Worm (Caenorhabditis elegans) whole organism, L3 larva: ENCODE data around the gene F56A11.5.

Source experiments
- ZK546.5 ChIP-seq: sonication (generic microtip); optimal IDR thresholded peaks from 2 replicates; lab custom pipeline; 2017; ENCODE audit warnings: missing biosample characterization, missing genetic modification characterization
- aly-2 ChIP-seq: fragments of 150-350 bp; optimal IDR thresholded peaks from 2 replicates; lab custom pipeline; 2014; ENCODE audit warnings: missing biosample characterization, missing genetic modification characterization
- ama-1 ChIP-seq: fragments of 150-350 bp; optimal IDR thresholded peaks from 2 replicates; lab custom pipeline; 2018
- ceh-28 ChIP-seq: fragments of 150-350 bp; optimal IDR thresholded peaks from 2 replicates; lab custom pipeline; 2014; ENCODE audit warnings: missing biosample characterization, missing genetic modification reagents, missing genetic modification characterization
- ceh-82 ChIP-seq: fragments of 150-350 bp; optimal IDR thresholded peaks from 2 replicates; lab custom pipeline; 2014; ENCODE audit warnings: missing biosample characterization, missing genetic modification characterization
- ceh-9 ChIP-seq: sonication (generic microtip); optimal IDR thresholded peaks from 2 replicates; lab custom pipeline; 2018; ENCODE audit warnings: missing biosample characterization, missing genetic modification characterization
- daf-12 ChIP-seq: fragments of 150-350 bp; optimal IDR thresholded peaks from 2 replicates; lab custom pipeline; 2014; ENCODE audit warnings: missing biosample characterization, missing genetic modification reagents, missing genetic modification characterization
- egl-27 ChIP-seq: sonication (generic microtip); optimal IDR thresholded peaks from 4 replicates; lab custom pipeline; 2017; ENCODE audit warnings: missing biosample characterization, missing genetic modification reagents, missing genetic modification characterization
- egl-5 ChIP-seq: fragments of 150-350 bp; optimal IDR thresholded peaks from 2 replicates; lab custom pipeline; 2017; ENCODE audit warnings: missing biosample characterization, missing genetic modification reagents, missing genetic modification characterization, inconsistent platforms
- elt-2 ChIP-seq: sonication (generic microtip); optimal IDR thresholded peaks from 2 replicates; lab custom pipeline; 2016; ENCODE audit warnings: missing genetic modification reagents, mild to moderate bottlenecking, missing genetic modification characterization, missing compliant biosample characterization
- elt-3 ChIP-seq, 3 experiments: fragments of 150-350 bp in 1 of 3; sonication (generic microtip) in 2 of 3; optimal IDR thresholded peaks; 2 replicates in 2 of 3; 4 replicates in 1 of 3; lab custom pipeline; 2014 to 2017; ENCODE audit warnings: missing biosample characterization in 3 of 3, missing genetic modification characterization in 3 of 3
- eor-1 ChIP-seq, 2 experiments: fragments of 150-350 bp; optimal IDR thresholded peaks; 2 replicates each; lab custom pipeline; 2014 to 2018; ENCODE audit warnings: missing biosample characterization in 2 of 2, missing genetic modification characterization in 2 of 2
- fkh-10 ChIP-seq: sonication (generic microtip); optimal IDR thresholded peaks from 2 replicates; lab custom pipeline; 2017; ENCODE audit warnings: missing biosample characterization, missing genetic modification reagents, missing genetic modification characterization
- fkh-2 ChIP-seq: fragments of 150-350 bp; optimal IDR thresholded peaks from 2 replicates; lab custom pipeline; 2014; ENCODE audit warnings: missing biosample characterization, missing genetic modification reagents, missing genetic modification characterization
- fos-1 ChIP-seq: fragments of 150-350 bp; optimal IDR thresholded peaks from 2 replicates; lab custom pipeline; 2014; ENCODE audit warnings: missing biosample characterization, missing genetic modification characterization
- hmg-11 ChIP-seq: sonication (generic microtip); optimal IDR thresholded peaks from 2 replicates; lab custom pipeline; 2016; ENCODE audit warnings: missing genetic modification characterization, missing compliant biosample characterization
- jun-1 ChIP-seq: fragments of 150-350 bp; optimal IDR thresholded peaks from 2 replicates; lab custom pipeline; 2014; ENCODE audit warnings: missing biosample characterization, missing genetic modification reagents, missing genetic modification characterization
- lin-15B ChIP-seq: fragments of 150-350 bp; optimal IDR thresholded peaks from 2 replicates; lab custom pipeline; 2014; ENCODE audit warnings: missing biosample characterization, missing genetic modification characterization
- lin-39 ChIP-seq: fragments of 150-350 bp; optimal IDR thresholded peaks from 2 replicates; lab custom pipeline; 2018; ENCODE audit warnings: missing biosample characterization, missing genetic modification reagents, missing genetic modification characterization
- lsy-12 ChIP-seq: sonication (generic microtip); optimal IDR thresholded peaks from 2 replicates; lab custom pipeline; 2016; ENCODE audit warnings: mild to moderate bottlenecking, missing genetic modification characterization, missing compliant biosample characterization
- mdl-1 ChIP-seq: fragments of 150-350 bp; optimal IDR thresholded peaks from 2 replicates; lab custom pipeline; 2014; ENCODE audit warnings: missing biosample characterization, missing genetic modification characterization
- nfya-1 ChIP-seq: sonication (generic microtip); optimal IDR thresholded peaks from 2 replicates; lab custom pipeline; 2017; ENCODE audit warnings: missing genetic modification characterization, mild to moderate bottlenecking, missing compliant biosample characterization, antibody characterized with exemption, moderate library complexity; ENCODE audit not compliant: insufficient read depth
- nhr-11 ChIP-seq: fragments of 150-350 bp; optimal IDR thresholded peaks from 2 replicates; lab custom pipeline; 2014; ENCODE audit warnings: missing biosample characterization, missing genetic modification characterization
- nhr-23 ChIP-seq: fragments of 150-350 bp; optimal IDR thresholded peaks from 2 replicates; lab custom pipeline; 2014; ENCODE audit warnings: missing biosample characterization, missing genetic modification reagents, missing genetic modification characterization
- nhr-237 ChIP-seq: fragments of 150-350 bp; optimal IDR thresholded peaks from 2 replicates; lab custom pipeline; 2014; ENCODE audit warnings: missing biosample characterization, missing genetic modification characterization
- nhr-25 ChIP-seq: sonication (generic microtip); optimal IDR thresholded peaks from 2 replicates; lab custom pipeline; 2017; ENCODE audit warnings: missing biosample characterization, missing genetic modification characterization
- nhr-28 ChIP-seq: fragments of 150-350 bp; optimal IDR thresholded peaks from 2 replicates; lab custom pipeline; 2014; ENCODE audit warnings: missing biosample characterization, missing genetic modification characterization
- nhr-67 ChIP-seq: fragments of 150-350 bp; optimal IDR thresholded peaks from 2 replicates; lab custom pipeline; 2014; ENCODE audit warnings: missing biosample characterization, missing genetic modification characterization
- nhr-76 ChIP-seq: fragments of 150-350 bp; sonication (generic microtip); optimal IDR thresholded peaks from 5 replicates; lab custom pipeline; 2014; ENCODE audit warnings: missing biosample characterization, missing genetic modification characterization
- pha-4 ChIP-seq: fragments of 150-350 bp; optimal IDR thresholded peaks from 2 replicates; lab custom pipeline; 2014; ENCODE audit warnings: missing biosample characterization, missing genetic modification reagents, missing genetic modification characterization
- pqm-1 ChIP-seq: fragments of 150-350 bp; optimal IDR thresholded peaks from 2 replicates; lab custom pipeline; 2017; ENCODE audit warnings: missing biosample characterization, missing genetic modification characterization, inconsistent platforms
- skn-1 ChIP-seq: fragments of 150-350 bp; optimal IDR thresholded peaks from 2 replicates; lab custom pipeline; 2014; ENCODE audit warnings: missing biosample characterization, missing genetic modification characterization
- snpc-4 ChIP-seq: fragments of 150-350 bp; optimal IDR thresholded peaks from 2 replicates; lab custom pipeline; 2014; ENCODE audit warnings: missing biosample characterization, missing genetic modification characterization
- tbx-2 ChIP-seq: sonication (generic microtip); optimal IDR thresholded peaks from 2 replicates; lab custom pipeline; 2016; ENCODE audit warnings: mild to moderate bottlenecking, missing genetic modification characterization, missing compliant biosample characterization
- unc-39 ChIP-seq: sonication (generic microtip); optimal IDR thresholded peaks from 4 replicates; lab custom pipeline; 2017; ENCODE audit warnings: missing biosample characterization, missing genetic modification characterization
- unc-62 ChIP-seq: fragments of 150-350 bp; sonication (generic microtip); optimal IDR thresholded peaks from 4 replicates; lab custom pipeline; 2014; ENCODE audit warnings: missing biosample characterization, missing genetic modification reagents, missing genetic modification characterization

The F56A11.5 gene

DNA sequence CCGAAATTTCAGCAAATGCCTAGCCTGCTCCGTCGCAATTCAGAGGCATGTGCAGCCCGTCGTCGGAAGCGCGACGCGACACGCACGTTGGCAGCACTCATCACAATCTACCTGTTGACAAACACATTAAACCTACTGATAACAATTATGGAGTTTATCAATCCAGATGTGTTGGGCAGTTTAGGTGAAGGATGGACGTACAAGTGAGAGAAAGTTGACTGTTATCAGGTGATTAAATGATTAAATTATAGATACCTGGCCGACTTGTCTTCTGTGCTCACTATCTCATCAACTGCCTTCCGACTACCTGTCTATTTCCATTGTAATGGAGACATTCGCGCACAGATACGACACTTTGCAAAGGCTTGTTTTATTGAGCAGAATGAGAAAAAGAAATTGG is 18.7 kb downstream of the F56A11.5 start:
- TF ChIP-seq pqm-1 (tag; lab: Kevin White, UChicago) (peak; percentile 82), elt-3 (tag; optimal IDR thresholded peaks at IDR 0.05; lab: Kevin White, UChicago) (no peak), egl-27 (tag; lab: Kevin White, UChicago) (no peak), eor-1 (tag; optimal IDR thresholded peaks at IDR 0.05; lab: Kevin White, UChicago) (no peak), nhr-23 (tag; lab: Kevin White, UChicago) (no peak), lsy-12 (tag; lab: Kevin White, UChicago) (no peak), fos-1 (tag; lab: Kevin White, UChicago) (no peak), snpc-4 (tag; lab: Kevin White, UChicago) (no peak), unc-39 (tag; lab: Kevin White, UChicago) (no peak), elt-2 (peak; percentile 84)
- TF ChIP-seq, all 47 proteins: peak for 2

DNA sequence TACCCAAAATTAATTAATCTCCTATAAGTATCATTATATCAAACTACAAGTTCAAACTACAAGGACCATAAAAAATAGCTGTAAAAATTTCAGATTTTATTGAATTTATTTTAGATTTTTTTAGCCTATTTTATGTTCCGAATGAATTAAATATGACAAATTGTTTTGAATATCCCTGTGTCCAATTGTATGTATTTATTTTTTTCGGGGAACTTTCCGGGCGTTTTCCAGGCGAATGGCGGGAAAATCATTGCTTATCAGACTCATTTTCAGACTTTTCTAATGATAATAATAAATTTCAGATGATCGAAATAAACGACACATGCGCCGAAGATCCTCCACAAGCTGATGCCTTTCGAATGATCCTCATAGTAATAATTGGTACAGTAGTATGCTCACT is 22.6 kb downstream of the F56A11.5 start, which contains the start of gene F56A11.4:
Gene F56A11.4 (plus strand): TSS at position 301 of the 400 bp plus-strand sequence.
- TF ChIP-seq pha-4 (tag; lab: Kevin White, UChicago) (no peak), hmg-11 (tag; lab: Kevin White, UChicago) (no peak), jun-1 (tag; lab: Kevin White, UChicago) (no peak), unc-62 (no peak), daf-12 (tag; lab: Kevin White, UChicago) (no peak), nfya-1 (tag; lab: Kevin White, UChicago) (no peak), ama-1 (lab: Kevin White, UChicago) (no peak), lin-39 (tag; lab: Kevin White, UChicago) (no peak), egl-27 (tag; lab: Kevin White, UChicago) (no peak), fos-1 (tag; lab: Kevin White, UChicago) (no peak), elt-3 (tag; optimal IDR thresholded peaks at IDR 0.05; lab: Kevin White, UChicago) (no peak), nhr-23 (tag; lab: Kevin White, UChicago) (no peak), ceh-28 (tag; lab: Kevin White, UChicago) (no peak), mdl-1 (tag; lab: Kevin White, UChicago) (no peak), snpc-4 (tag; lab: Kevin White, UChicago) (no peak)

DNA sequence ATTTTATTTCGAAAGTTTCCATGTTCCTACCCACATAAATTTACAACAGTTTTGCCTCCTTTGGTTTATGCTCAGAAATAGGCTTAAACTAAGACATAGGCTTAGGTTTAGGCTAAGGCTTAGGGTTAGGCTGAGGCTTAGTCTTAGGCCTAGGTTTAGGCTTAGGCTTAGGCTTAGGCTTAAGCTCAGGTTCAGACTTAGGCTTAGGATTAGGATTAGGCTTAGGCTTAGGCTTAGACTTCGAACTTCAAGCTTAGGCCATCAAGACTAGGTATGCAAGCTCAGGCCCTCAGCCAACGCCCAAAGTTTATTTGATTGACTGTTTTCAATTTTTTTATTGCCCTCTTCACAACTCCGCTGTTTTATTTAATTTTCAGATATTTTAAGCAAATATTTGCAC is 24.8 kb downstream of the F56A11.5 start:
- TF ChIP-seq ceh-9 (no peak), ceh-82 (tag; lab: Kevin White, UChicago) (no peak), egl-5 (tag; lab: Kevin White, UChicago) (no peak), fkh-2 (tag; lab: Kevin White, UChicago) (no peak), fkh-10 (no peak), mdl-1 (tag; lab: Kevin White, UChicago) (no peak), nhr-28 (no peak), nhr-25 (tag; lab: Kevin White, UChicago) (no peak), pqm-1 (tag; lab: Kevin White, UChicago) (no peak), skn-1 (tag; lab: Kevin White, UChicago) (no peak), elt-2 (no peak)
- TF ChIP-seq, all 47 proteins: peak for 0

ce11 chrIV:531835-532234 is 38.8 kb downstream of the F56A11.5 start, which contains the start of gene glt-7:
TSS of gene glt-7 (plus strand) at chrIV:532135.
- TF ChIP-seq elt-2 (no peak), pqm-1 (tag; lab: Kevin White, UChicago) (no peak), fkh-2 (tag; lab: Kevin White, UChicago) (no peak), lin-39 (tag; lab: Kevin White, UChicago) (no peak), nhr-11 (tag; lab: Kevin White, UChicago) (no peak), ama-1 (lab: Kevin White, UChicago) (no peak), pha-4 (tag; lab: Kevin White, UChicago) (no peak), lin-15B (tag; lab: Kevin White, UChicago) (no peak), aly-2 (no peak), daf-12 (tag; lab: Kevin White, UChicago) (no peak), nhr-25 (tag; lab: Kevin White, UChicago) (no peak), ZK546.5 (tag; lab: Kevin White, UChicago) (no peak), fos-1 (tag; lab: Kevin White, UChicago) (no peak), tbx-2 (tag; lab: Kevin White, UChicago) (no peak), mdl-1 (tag; lab: Kevin White, UChicago) (no peak), nhr-76 (tag; lab: Kevin White, UChicago) (no peak), unc-39 (tag; lab: Kevin White, UChicago) (no peak), nhr-237 (tag; lab: Kevin White, UChicago) (no peak), nhr-23 (tag; lab: Kevin White, UChicago) (no peak), nhr-67 (tag; lab: Kevin White, UChicago) (no peak)
